Fruit fly (Drosophila melanogaster) whole organism, wandering third instar larva: ENCODE measurements around the gene CG32706.

Source experiments
- Abd-B ChIP-seq: fragments of >200 bp; optimal IDR thresholded peaks from 2 replicates; lab custom pipeline; 2017; ENCODE audit warnings: missing biosample characterization, missing genetic modification characterization
- CG32264 ChIP-seq: fragments of 200-800 bp; sonication (Bioruptor generic); optimal IDR thresholded peaks from 2 replicates; lab custom pipeline; 2016; ENCODE audit warnings: missing biosample characterization, missing genetic modification characterization
- CG9705 ChIP-seq: fragments of 200-800 bp; sonication (Bioruptor generic); optimal IDR thresholded peaks from 2 replicates; lab custom pipeline; 2018; ENCODE audit warnings: missing biosample characterization, mild to moderate bottlenecking, missing genetic modification characterization
- CrebA ChIP-seq: fragments of 200-800 bp; sonication (Bioruptor generic); optimal IDR thresholded peaks from 2 replicates; lab custom pipeline; 2016; ENCODE audit warnings: missing biosample characterization, mild to moderate bottlenecking, missing genetic modification characterization, borderline replicate concordance
- Dfd ChIP-seq: fragments of >200 bp; optimal IDR thresholded peaks from 2 replicates; lab custom pipeline; 2017; ENCODE audit warnings: missing biosample characterization, missing genetic modification characterization
- GATAd ChIP-seq: sonication (Bioruptor generic); optimal IDR thresholded peaks from 2 replicates; lab custom pipeline; 2016; ENCODE audit warnings: missing biosample characterization, missing genetic modification characterization
- HLH106 ChIP-seq: fragments of 200-800 bp; optimal IDR thresholded peaks from 3 replicates; lab custom pipeline; 2019; ENCODE audit warnings: missing biosample characterization, mild to moderate bottlenecking, missing genetic modification characterization, moderate library complexity
- Hr83 ChIP-seq: fragments of 200-300 bp; sonication (Bioruptor generic); optimal IDR thresholded peaks from 2 replicates; lab custom pipeline; 2016; ENCODE audit warnings: missing biosample characterization, mild to moderate bottlenecking, missing genetic modification characterization, moderate library complexity; ENCODE audit not compliant: poor library complexity, severe bottlenecking
- Jra ChIP-seq: sonication (Bioruptor generic); optimal IDR thresholded peaks from 2 replicates; lab custom pipeline; 2016; ENCODE audit warnings: missing biosample characterization, missing genetic modification characterization
- Myc ChIP-seq: fragments of >200 bp; optimal IDR thresholded peaks from 2 replicates; lab custom pipeline; 2017
- OdsH ChIP-seq: fragments of 200-800 bp; sonication (Bioruptor generic); optimal IDR thresholded peaks from 2 replicates; lab custom pipeline; 2016; ENCODE audit warnings: missing biosample characterization, mild to moderate bottlenecking, missing genetic modification characterization
- Rel ChIP-seq, 2 experiments: fragments of 200-800 bp; sonication (Bioruptor generic) in 1 of 2; optimal IDR thresholded peaks; 2 replicates in 1 of 2; 3 replicates in 1 of 2; lab custom pipeline; 2016 to 2019; ENCODE audit warnings: mild to moderate bottlenecking in 2 of 2, missing biosample characterization in 2 of 2, missing genetic modification characterization in 2 of 2, moderate library complexity in 1 of 2
- Sp1 ChIP-seq: fragments of 200-800 bp; sonication (Bioruptor generic); optimal IDR thresholded peaks from 3 replicates; lab custom pipeline; 2019; ENCODE audit warnings: missing biosample characterization, mild to moderate bottlenecking, missing genetic modification characterization, moderate library complexity
- Vsx2 ChIP-seq: fragments of 200-300, 225-300 bp; sonication (Bioruptor generic); optimal IDR thresholded peaks from 2 replicates; lab custom pipeline; 2018; ENCODE audit warnings: missing biosample characterization, missing genetic modification characterization; ENCODE audit not compliant: partially characterized antibody
- br ChIP-seq: fragments of 200-800 bp; sonication (Bioruptor generic); optimal IDR thresholded peaks from 2 replicates; lab custom pipeline; 2016; ENCODE audit warnings: missing biosample characterization, missing genetic modification characterization
- brk ChIP-seq: fragments of 200-800 bp; sonication (Bioruptor generic); optimal IDR thresholded peaks from 2 replicates; lab custom pipeline; 2016; ENCODE audit warnings: missing biosample characterization, mild to moderate bottlenecking, missing genetic modification characterization
- dl ChIP-seq, 2 experiments: fragments of 175-275, 200-275 bp in 1 of 2; fragments of 200-275 bp in 1 of 2; sonication (Bioruptor generic); optimal IDR thresholded peaks; lab custom pipeline; 2018; ENCODE audit warnings: mild to moderate bottlenecking in 2 of 2, missing biosample characterization in 2 of 2, missing genetic modification characterization in 2 of 2, moderate library complexity in 2 of 2; ENCODE audit not compliant: partially characterized antibody in 2 of 2, insufficient read depth in 1 of 2
- dmrt93B ChIP-seq: fragments of 200-800 bp; sonication (Bioruptor generic); optimal IDR thresholded peaks from 2 replicates; lab custom pipeline; 2018; ENCODE audit warnings: missing biosample characterization, mild to moderate bottlenecking, missing genetic modification characterization
- dsf ChIP-seq: sonication (Bioruptor generic); optimal IDR thresholded peaks from 2 replicates; lab custom pipeline; 2016; ENCODE audit warnings: missing biosample characterization, missing genetic modification characterization, borderline replicate concordance
- ey ChIP-seq: fragments of 200-800 bp; sonication (Bioruptor generic); optimal IDR thresholded peaks from 2 replicates; lab custom pipeline; 2016; ENCODE audit warnings: missing biosample characterization, missing genetic modification characterization
- foxo ChIP-seq, 2 experiments: fragments of 200-800 bp; sonication (Bioruptor generic); optimal IDR thresholded peaks; 2 replicates in 1 of 2; 3 replicates in 1 of 2; lab custom pipeline; 2016 to 2017; ENCODE audit warnings: missing biosample characterization in 2 of 2, missing genetic modification characterization in 2 of 2
- fru ChIP-seq: fragments of 200-800 bp; sonication (Bioruptor generic); optimal IDR thresholded peaks from 3 replicates; lab custom pipeline; 2016; ENCODE audit warnings: missing biosample characterization, mild to moderate bottlenecking, missing genetic modification characterization
- h ChIP-seq: fragments of 200-800 bp; sonication (Bioruptor generic); optimal IDR thresholded peaks from 3 replicates; lab custom pipeline; 2016; ENCODE audit warnings: missing biosample characterization, mild to moderate bottlenecking, missing genetic modification characterization
- jim ChIP-seq: fragments of 175-275, 200-325 bp; sonication (Bioruptor generic); optimal IDR thresholded peaks from 2 replicates; lab custom pipeline; 2016; ENCODE audit warnings: missing biosample characterization, mild to moderate bottlenecking, missing genetic modification characterization
- pan ChIP-seq: fragments of >200 bp; optimal IDR thresholded peaks from 2 replicates; lab custom pipeline; 2017
- psq ChIP-seq: fragments of 200-800 bp; sonication (Bioruptor generic); optimal IDR thresholded peaks from 3 replicates; lab custom pipeline; 2017; ENCODE audit warnings: missing biosample characterization, mild to moderate bottlenecking, missing genetic modification characterization, moderate library complexity
- rgr ChIP-seq: fragments of 200-800 bp; sonication (Bioruptor generic); optimal IDR thresholded peaks from 3 replicates; lab custom pipeline; 2016; ENCODE audit warnings: missing biosample characterization, mild to moderate bottlenecking, missing genetic modification characterization
- sage ChIP-seq: fragments of 200-800 bp; sonication (Bioruptor generic); optimal IDR thresholded peaks from 2 replicates; lab custom pipeline; 2016; ENCODE audit warnings: missing biosample characterization, mild to moderate bottlenecking, missing genetic modification characterization
- sv ChIP-seq: fragments of 200-800 bp; sonication (Bioruptor generic); optimal IDR thresholded peaks from 3 replicates; lab custom pipeline; 2016; ENCODE audit warnings: missing biosample characterization, missing genetic modification characterization
- tai ChIP-seq: sonication (Bioruptor generic); optimal IDR thresholded peaks from 2 replicates; lab custom pipeline; 2016; ENCODE audit warnings: missing biosample characterization, missing genetic modification characterization
- usp ChIP-seq: fragments of >200 bp; optimal IDR thresholded peaks from 2 replicates; lab custom pipeline; 2017; ENCODE audit warnings: missing biosample characterization, missing genetic modification characterization
- woc ChIP-seq: sonication (Bioruptor generic); optimal IDR thresholded peaks from 2 replicates; lab custom pipeline; 2016; ENCODE audit warnings: missing biosample characterization, mild to moderate bottlenecking, missing genetic modification characterization

The CG32706 gene

DNA sequence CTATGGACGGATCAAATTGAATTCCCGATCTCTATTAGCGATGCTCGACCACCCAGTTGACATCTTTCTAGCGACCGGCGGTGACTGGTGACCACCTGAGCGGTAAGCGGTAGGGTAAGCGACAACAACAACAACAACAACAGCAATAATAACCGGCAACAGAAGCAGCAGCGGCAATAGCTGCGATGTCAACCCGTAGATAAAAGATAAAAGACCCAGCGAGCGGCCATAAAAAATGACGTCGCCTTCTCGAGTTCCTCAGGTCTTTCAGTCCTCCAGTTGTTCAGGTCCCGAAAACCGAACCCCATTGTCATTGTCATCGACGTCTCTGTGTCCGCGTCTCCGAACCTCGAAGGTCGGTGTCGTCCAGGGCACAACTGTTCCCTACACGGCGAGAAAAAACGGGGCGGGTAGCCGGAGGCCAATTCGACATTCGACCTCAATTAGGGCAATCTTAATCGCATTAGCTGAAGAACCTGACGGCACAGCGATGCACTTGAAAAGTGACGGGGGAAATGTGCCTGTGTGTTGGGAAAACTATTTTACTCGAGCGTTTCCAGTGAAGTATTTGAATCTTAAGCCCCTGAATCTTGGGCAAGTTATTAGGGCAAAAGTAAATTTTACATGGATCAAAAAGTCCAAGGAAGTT is 45.8 kb downstream of the CG32706 start:
- TF ChIP-seq sage (GFP tag; lab: Kevin White, UChicago) (no peak), pan (no peak), Abd-B (GFP tag; lab: Kevin White, UChicago) (no peak)

DNA sequence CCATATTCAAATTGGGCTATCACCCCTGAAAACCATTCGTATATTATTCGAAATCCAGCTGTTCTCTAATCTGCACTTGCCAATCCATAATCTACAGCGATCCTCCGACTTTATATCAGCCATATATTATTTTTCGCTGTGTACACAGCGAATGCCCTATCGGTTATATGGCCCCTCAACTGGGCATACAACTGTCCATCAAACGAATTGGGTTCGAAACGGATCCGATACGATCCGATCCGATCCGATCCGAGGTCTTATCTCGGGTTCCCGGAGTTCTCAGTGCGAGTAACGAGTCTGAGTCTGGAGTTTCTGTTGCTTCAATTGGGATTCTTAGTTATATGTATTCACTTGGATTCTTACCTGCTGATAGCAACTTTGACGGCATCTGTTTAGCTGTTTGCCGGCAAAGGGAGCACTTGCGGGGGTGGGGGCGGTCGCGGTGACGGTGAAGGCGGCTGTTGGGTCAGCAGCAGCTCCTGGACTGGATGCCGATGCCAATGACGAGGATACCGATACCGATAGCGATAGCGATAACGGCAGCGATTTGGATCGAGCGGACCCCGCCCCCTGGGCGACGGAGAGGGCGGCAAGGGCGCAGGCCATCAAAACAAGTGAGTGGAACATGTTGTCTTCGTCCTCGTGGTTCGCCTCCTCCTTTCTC is 46.8 kb downstream of the CG32706 start:
- TF ChIP-seq dmrt93B (GFP tag; lab: Kevin White, UChicago) (no peak), sv (GFP tag; lab: Kevin White, UChicago) (no peak), sage (GFP tag; lab: Kevin White, UChicago) (no peak), usp (GFP tag; lab: Kevin White, UChicago) (no peak), CG9705 (GFP tag; lab: Kevin White, UChicago) (no peak), OdsH (GFP tag; lab: Kevin White, UChicago) (no peak), foxo (GFP tag; optimal IDR thresholded peaks at IDR 0.05; lab: Kevin White, UChicago) (no peak), dsf (GFP tag; lab: Kevin White, UChicago) (no peak), woc (GFP tag; lab: Kevin White, UChicago) (no peak), Dfd (GFP tag; lab: Kevin White, UChicago) (no peak)

DNA sequence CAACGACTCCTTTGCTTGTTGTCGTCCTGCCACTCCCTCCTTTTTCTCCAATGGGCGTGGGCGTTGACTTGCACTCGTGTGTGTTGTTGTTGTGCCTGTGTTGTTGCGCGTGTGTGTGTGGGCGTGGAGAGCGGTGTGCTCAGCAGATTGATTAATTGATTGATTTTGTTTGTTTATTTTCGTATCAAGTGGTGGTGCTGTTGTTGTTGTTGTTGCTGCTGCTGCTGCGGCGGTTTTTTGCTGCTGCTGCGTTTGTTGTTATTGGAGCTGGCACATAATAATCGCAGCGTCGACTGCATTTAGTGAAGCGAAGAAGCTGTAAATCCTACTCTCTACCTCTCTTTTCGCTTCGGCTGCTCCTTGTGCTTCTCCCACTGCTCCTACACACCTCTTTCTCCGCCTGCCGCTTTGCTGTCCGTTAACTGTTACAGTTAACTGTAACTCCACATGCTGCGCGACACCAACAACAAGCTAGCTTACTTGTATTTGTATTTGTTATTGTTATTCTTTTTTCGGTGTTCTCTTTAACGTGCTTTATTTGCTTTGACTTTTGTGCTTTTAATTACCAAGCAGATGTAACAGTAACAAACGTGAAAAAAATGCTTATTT is 47.4 kb downstream of the CG32706 start:
- TF ChIP-seq CrebA (GFP tag; lab: Kevin White, UChicago) (no peak), Dfd (GFP tag; lab: Kevin White, UChicago) (peak; percentile 22)

DNA sequence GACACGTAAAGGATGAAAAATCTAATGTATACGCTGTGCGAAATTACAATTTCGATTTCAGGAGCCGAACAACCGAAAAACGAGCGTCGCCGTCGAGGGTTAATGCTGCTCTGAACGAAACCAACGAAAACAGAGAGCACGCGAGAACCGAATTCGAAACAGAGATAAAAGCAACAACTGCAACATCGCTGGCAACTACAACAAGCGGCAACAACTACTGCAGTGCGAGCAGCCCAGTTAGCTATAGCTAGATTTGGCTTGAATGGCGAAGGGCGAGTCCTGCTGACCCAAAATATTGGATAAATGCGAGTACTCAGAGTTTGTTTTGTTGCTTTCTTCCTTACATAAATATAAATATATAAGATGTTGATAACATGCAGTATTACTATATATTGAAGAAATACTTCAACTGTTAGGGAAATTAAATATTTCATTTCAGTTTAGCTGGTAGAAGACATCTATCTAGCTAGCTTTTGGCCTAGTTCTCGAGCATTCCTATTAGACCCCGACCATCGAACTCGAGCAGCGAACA is 48.1 kb downstream of the CG32706 start, which contains the start of gene fend:
fend (minus strand) TSS at position 178 of the 532 bp plus-strand sequence.
- TF ChIP-seq brk (GFP tag; lab: Kevin White, UChicago) (peak; percentile 17), Sp1 (peak; percentile 41), Myc (lab: Kevin White, UChicago) (peak; percentile 92), fru (GFP tag; lab: Kevin White, UChicago) (peak; percentile 22), CG9705 (GFP tag; lab: Kevin White, UChicago) (peak; percentile 32), ey (GFP tag; lab: Kevin White, UChicago) (no peak), psq (GFP tag; lab: Kevin White, UChicago) (peak; percentile 28), br (GFP tag; lab: Kevin White, UChicago) (no peak), woc (GFP tag; lab: Kevin White, UChicago) (peak; percentile 76), rgr (peak; percentile 26), foxo (GFP tag; optimal IDR thresholded peaks at IDR 0.05; lab: Kevin White, UChicago) (peak in 1 of 2 experiments; percentile 15), HLH106 (tag; lab: Kevin White, UChicago) (peak; percentile 18), Hr83 (GFP tag; lab: Kevin White, UChicago) (no peak), h (peak; percentile 27)

DNA sequence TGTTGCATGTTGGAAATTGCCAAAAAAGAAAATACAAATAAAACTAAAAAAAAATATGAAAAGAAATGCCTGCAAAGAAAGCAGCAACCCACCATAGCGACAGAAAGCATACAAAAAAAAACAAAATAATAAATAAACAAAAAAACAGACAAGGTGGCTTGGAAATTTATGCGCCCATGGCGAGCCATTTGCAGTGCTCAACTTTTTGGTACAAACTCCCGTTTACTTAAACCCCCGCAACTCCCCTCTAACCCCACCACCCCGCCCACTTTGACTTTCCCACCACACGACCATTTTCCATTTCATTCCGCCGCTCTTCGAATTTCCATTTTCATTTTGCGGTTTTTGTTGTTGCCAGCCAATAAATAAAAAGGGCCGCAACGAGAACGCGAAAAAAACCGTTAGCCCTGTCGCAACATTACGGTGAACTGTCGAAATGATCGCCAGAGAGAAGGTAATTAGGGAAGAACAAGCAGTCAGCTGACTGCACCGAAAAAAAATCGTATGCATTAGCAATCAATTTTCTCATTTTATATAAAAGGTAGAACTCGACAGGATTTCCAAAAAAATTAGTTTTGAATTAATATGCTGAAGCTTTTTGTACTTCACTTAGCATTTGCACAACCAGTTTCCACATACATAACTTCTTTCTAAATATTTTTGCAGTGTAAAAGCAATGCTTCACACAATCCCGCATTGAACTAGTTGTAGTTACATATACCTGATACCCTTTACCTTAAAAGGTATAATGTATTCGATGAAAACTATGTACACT is 50.0 kb downstream of the CG32706 start:
- no peak for TF ChIP-seq Jra
- no peak for TF ChIP-seq dl (GFP tag; optimal IDR thresholded peaks at IDR 0.05; lab: Kevin White, UChicago; ENCODE audit: insufficient read depth in 1 of 2, partially characterized antibody in 2 of 2)
- no peak for TF ChIP-seq Rel (GFP tag; optimal IDR thresholded peaks at IDR 0.05; lab: Kevin White, UChicago)
- TF ChIP-seq Rel (tag; optimal IDR thresholded peaks at IDR 0.05; lab: Kevin White, UChicago): no peak
- TF ChIP-seq Myc (lab: Kevin White, UChicago): no peak
- TF ChIP-seq jim (GFP tag; lab: Kevin White, UChicago): no peak
- no peak for TF ChIP-seq HLH106 (tag; lab: Kevin White, UChicago)
- no peak for TF ChIP-seq OdsH (GFP tag; lab: Kevin White, UChicago)
- no peak for TF ChIP-seq tai (GFP tag; lab: Kevin White, UChicago)
- TF ChIP-seq CrebA (GFP tag; lab: Kevin White, UChicago): no peak
- TF ChIP-seq GATAd (GFP tag; lab: Kevin White, UChicago): no peak
- no peak for TF ChIP-seq Vsx2 (GFP tag; lab: Kevin White, UChicago)
- TF ChIP-seq fru (GFP tag; lab: Kevin White, UChicago): no peak
- no peak for TF ChIP-seq CG32264
- TF ChIP-seq Hr83 (GFP tag; lab: Kevin White, UChicago): no peak
